Fruit fly (Drosophila melanogaster) whole organism, adult: Measurements from ENCODE around the gene Spn28B.

ENCODE experiments used
- CG33017 ChIP-seq: fragments of 200-800 bp; sonication (Bioruptor generic); optimal IDR thresholded peaks from 2 replicates; lab custom pipeline; 2018; ENCODE audit warnings: missing biosample characterization, mild to moderate bottlenecking, missing genetic modification characterization, moderate library complexity
- CG5204 ChIP-seq: fragments of 200-800 bp; sonication (Bioruptor generic); optimal IDR thresholded peaks from 2 replicates; lab custom pipeline; 2016; ENCODE audit warnings: missing biosample characterization, missing genetic modification characterization
- Crg-1 ChIP-seq: fragments of 200-800 bp; sonication (Bioruptor generic); optimal IDR thresholded peaks from 2 replicates; lab custom pipeline; 2016; ENCODE audit warnings: missing biosample characterization, missing genetic modification characterization
- kay ChIP-seq: fragments of 200-800 bp; sonication (Bioruptor generic); peaks from one replicate; lab custom pipeline; 2016; ENCODE audit warnings: missing biosample characterization, missing genetic modification characterization, borderline replicate concordance
- toe ChIP-seq: fragments of 200-800 bp; sonication (Bioruptor generic); optimal IDR thresholded peaks from 2 replicates; lab custom pipeline; 2016; ENCODE audit warnings: missing biosample characterization, missing genetic modification characterization

DNA sequence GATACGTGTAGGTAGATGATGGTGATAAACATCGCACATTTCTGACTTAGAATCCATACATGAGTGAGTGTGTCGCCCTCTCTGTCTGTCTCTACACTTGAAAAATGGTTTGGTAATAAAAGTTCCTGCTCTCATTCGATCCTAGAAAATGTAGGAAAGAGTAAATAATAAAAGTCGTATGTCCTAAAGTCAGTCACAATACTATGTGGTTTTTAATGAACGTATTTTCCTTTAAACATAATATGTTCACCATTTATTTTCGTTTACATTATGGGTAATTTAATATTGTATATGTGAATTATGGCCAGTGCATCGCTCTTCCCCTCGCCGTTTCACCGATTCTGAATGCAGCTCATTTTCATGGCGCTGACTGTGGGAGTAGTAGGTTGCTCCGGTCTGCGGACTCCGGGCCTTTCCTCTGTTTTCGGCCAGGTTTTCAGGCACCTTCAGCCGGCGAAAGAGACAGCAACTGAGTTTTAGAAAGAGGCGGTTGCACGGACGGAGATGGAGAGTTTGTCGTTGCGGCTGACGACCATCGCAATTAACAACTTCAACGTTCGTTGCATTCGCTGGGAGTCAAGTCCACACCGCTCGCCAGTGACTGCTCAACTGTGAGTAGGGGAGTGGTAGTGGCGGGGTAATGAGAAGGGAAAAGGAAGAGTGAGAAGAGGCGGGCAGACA lies 48.9 kb upstream of the Spn28B start:
- TF ChIP-seq Crg-1 (GFP tag; lab: Kevin White, UChicago): no peak
- TF ChIP-seq toe (GFP tag; lab: Kevin White, UChicago): no peak
- no peak for TF ChIP-seq kay (GFP tag; lab: Kevin White, UChicago)
- no peak for TF ChIP-seq CG5204
- TF ChIP-seq CG33017 (tag; lab: Kevin White, UChicago): no peak
